Worm (Caenorhabditis elegans) whole organism, early embryonic: Measurements from ENCODE around the gene cht-3.

Source experiments
- flt-1 ChIP-seq: fragments of 200-800 bp; sonication (Bioruptor generic); IDR thresholded peaks from 2 replicates; pipeline ENCODE4 v1.3.6; 2022; ENCODE audit warnings: missing genetic modification characterization, missing compliant biosample characterization
- tbx-37 ChIP-seq: fragments of 200-800 bp; sonication (Bioruptor generic); conservative IDR thresholded peaks from 2 replicates; pipeline ENCODE4 v1.3.6; 2022; ENCODE audit warnings: missing genetic modification reagents, missing genetic modification characterization, missing compliant biosample characterization

DNA sequence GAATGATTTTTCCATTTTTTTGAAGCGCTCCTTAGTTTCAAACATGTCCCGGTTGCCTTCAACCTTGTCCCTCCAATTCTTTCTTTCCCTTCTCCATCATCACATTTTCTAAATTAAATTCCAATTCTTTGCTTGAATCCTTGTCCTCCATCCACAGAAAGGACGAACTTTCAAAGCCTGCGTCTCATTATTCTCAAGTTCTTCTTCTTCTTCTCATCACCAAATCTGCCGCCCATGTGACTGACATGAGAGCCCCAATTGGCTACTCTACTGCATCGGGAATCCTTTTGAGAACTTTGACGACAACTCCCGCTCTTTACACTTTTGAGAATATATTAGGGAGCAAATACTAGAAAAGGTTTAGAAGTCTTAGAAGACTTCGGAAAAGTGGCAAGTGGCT lies 46.8 kb upstream of the cht-3 start:
- no peak for TF ChIP-seq flt-1
- no peak for TF ChIP-seq tbx-37 (GFP tag; lab: Robert Waterston, UW)
